Worm (Caenorhabditis elegans): ENCODE data around the gene R12B2.8.

R12B2.8 gene

ce11 chrIII:5841676-5842075 lies 18.0 kb downstream of the R12B2.8 start (continued):
- TF ChIP-seq tag-97 (GFP tag; IDR thresholded peaks at IDR 0.05) (no peak), ceh-62 (tag; optimal IDR thresholded peaks at IDR 0.05) (no peak), nhr-28 (tag; optimal IDR thresholded peaks at IDR 0.05) (peak; percentile 76), snpc-1.2 (GFP tag; IDR thresholded peaks at IDR 0.05) (no peak), aha-1 (tag) (no peak), arid-1 (GFP tag; conservative IDR thresholded peaks at IDR 0.05) (no peak), sdz-12 (GFP tag; optimal IDR thresholded peaks at IDR 0.05) (no peak), lsy-2 (tag; optimal IDR thresholded peaks at IDR 0.05) (peak in 1 of 2 experiments; percentile 59), ZK337.2 (GFP tag; IDR thresholded peaks at IDR 0.05) (no peak), daf-16 (GFP tag; optimal IDR thresholded peaks at IDR 0.05) (no peak), daf-16 (tag; optimal IDR thresholded peaks at IDR 0.05) (no peak), duxl-1 (tag; optimal IDR thresholded peaks at IDR 0.05; ENCODE audit: poor library complexity) (no peak), dmd-6 (GFP tag; IDR thresholded peaks at IDR 0.05) (peak; percentile 65), attf-4 (tag; optimal IDR thresholded peaks at IDR 0.05) (no peak), mdl-1 (tag; optimal IDR thresholded peaks at IDR 0.05) (peak; percentile 7 to 83), mep-1 (tag; optimal IDR thresholded peaks at IDR 0.05) (peak; percentile 50), dve-1 (tag; optimal IDR thresholded peaks at IDR 0.05; ENCODE audit: insufficient read depth) (peak; percentile 53), pqm-1 (tag; optimal IDR thresholded peaks at IDR 0.05) (no peak), saeg-2 (GFP tag; IDR thresholded peaks at IDR 0.05) (no peak), ceh-44 (GFP tag; IDR thresholded peaks at IDR 0.05) (no peak), lin-39 (tag; optimal IDR thresholded peaks at IDR 0.05) (no peak), nhr-25 (tag; optimal IDR thresholded peaks at IDR 0.05; ENCODE audit: borderline replicate concordance, insufficient read depth) (no peak), nhr-42 (GFP tag; IDR thresholded peaks at IDR 0.05) (no peak), ceh-82 (tag; optimal IDR thresholded peaks at IDR 0.05) (no peak), nhr-6 (tag; optimal IDR thresholded peaks at IDR 0.05) (no peak), nhr-77 (tag; optimal IDR thresholded peaks at IDR 0.05) (no peak), mxl-2 (GFP tag; conservative IDR thresholded peaks at IDR 0.05) (no peak), nhr-111 (GFP tag; optimal IDR thresholded peaks at IDR 0.05) (no peak), jun-1 (tag; optimal IDR thresholded peaks at IDR 0.05) (no peak), cey-2 (tag; optimal IDR thresholded peaks at IDR 0.05; ENCODE audit: borderline replicate concordance, insufficient read depth) (no peak), madf-5 (GFP tag; IDR thresholded peaks at IDR 0.05) (no peak), zfp-3 (GFP tag; conservative IDR thresholded peaks at IDR 0.05) (no peak), mxl-3 (GFP tag; optimal IDR thresholded peaks at IDR 0.05) (peak; percentile 67), D1046.2 (GFP tag; IDR thresholded peaks at IDR 0.05) (no peak), dmd-8 (GFP tag; IDR thresholded peaks at IDR 0.05) (no peak), daf-8 (GFP tag; IDR thresholded peaks at IDR 0.05) (no peak), mes-2 (tag; optimal IDR thresholded peaks at IDR 0.05; ENCODE audit: poor library complexity, severe bottlenecking) (no peak), nhr-76 (tag; optimal IDR thresholded peaks at IDR 0.05) (no peak), lir-3 (tag; optimal IDR thresholded peaks at IDR 0.05) (no peak), Y105C5A.15 (GFP tag; IDR thresholded peaks at IDR 0.05) (no peak), ztf-11 (tag; optimal IDR thresholded peaks at IDR 0.05) (no peak), unc-62 (GFP tag; optimal IDR thresholded peaks at IDR 0.05 in 1 of 2) (no peak), unc-62 (tag; optimal IDR thresholded peaks at IDR 0.05) (no peak), F49E8.2 (tag; optimal IDR thresholded peaks at IDR 0.05; ENCODE audit: borderline replicate concordance) (no peak), R02D3.7 (tag; optimal IDR thresholded peaks at IDR 0.05) (no peak), lin-15B (tag; optimal IDR thresholded peaks at IDR 0.05) (no peak), zip-2 (tag; optimal IDR thresholded peaks at IDR 0.05) (no peak), spr-1 (tag; optimal IDR thresholded peaks at IDR 0.05) (no peak), ceh-28 (tag; optimal IDR thresholded peaks at IDR 0.05) (no peak), mdt-29 (GFP tag; IDR thresholded peaks at IDR 0.05) (no peak), daf-12 (tag; optimal IDR thresholded peaks at IDR 0.05) (no peak), hlh-30 (tag; optimal IDR thresholded peaks at IDR 0.05; ENCODE audit: insufficient read depth) (peak; percentile 86), spr-3 (GFP tag; optimal IDR thresholded peaks at IDR 0.05) (no peak)

Data from whole organism, L4 larva.